Worm (Caenorhabditis elegans): ENCODE data around the gene dph-1.

- no peak for TF ChIP-seq nhr-6 (tag; optimal IDR thresholded peaks at IDR 0.05)
- no peak for TF ChIP-seq ama-1 (optimal IDR thresholded peaks at IDR 0.05)
- TF ChIP-seq nhr-12 (tag; optimal IDR thresholded peaks at IDR 0.05), result no peak
- TF ChIP-seq gmeb-1 (tag; optimal IDR thresholded peaks at IDR 0.05), result no peak
- no peak for TF ChIP-seq egl-27 (tag; optimal IDR thresholded peaks at IDR 0.05)
- no peak for TF ChIP-seq unc-39 (tag; optimal IDR thresholded peaks at IDR 0.05)
- TF ChIP-seq nhr-237 (tag; optimal IDR thresholded peaks at IDR 0.05), result no peak
- TF ChIP-seq elt-1 (tag; optimal IDR thresholded peaks at IDR 0.05), result no peak
- no peak for TF ChIP-seq nhr-11 (tag; optimal IDR thresholded peaks at IDR 0.05)
These were observed 23.8 kb downstream of the dph-1 start, which contains the start of gene F34D10.8 for ce11 chrIII:3730475-3730874.
